Fruit fly (Drosophila melanogaster) whole organism, prepupa: ENCODE data around the gene CG32354.

Source experiments
- CG11294 ChIP-seq: fragments of 200-800 bp; sonication (Bioruptor generic); IDR thresholded peaks from 2 replicates; pipeline ENCODE4 v1.3.6; 2022; ENCODE audit warnings: missing biosample characterization, missing genetic modification characterization
- CG11762 ChIP-seq: fragments of 200-800 bp; sonication (Bioruptor generic); optimal IDR thresholded peaks from 3 replicates; lab custom pipeline; 2016; ENCODE audit warnings: missing biosample characterization, missing genetic modification characterization; ENCODE audit not compliant: insufficient read depth
- CG3032 ChIP-seq: fragments of 200-800 bp; optimal IDR thresholded peaks from 2 replicates; lab custom pipeline; 2019; ENCODE audit warnings: missing biosample characterization, mild to moderate bottlenecking, missing genetic modification characterization, moderate library complexity
- CG6854 ChIP-seq: fragments of 200-800 bp; sonication (Bioruptor generic); optimal IDR thresholded peaks from 2 replicates; lab custom pipeline; 2017; ENCODE audit warnings: missing biosample characterization, mild to moderate bottlenecking, missing genetic modification characterization
- Eip78C ChIP-seq: fragments of 200-800 bp; sonication (Bioruptor generic); peaks from one replicate; lab custom pipeline; 2016; ENCODE audit warnings: missing biosample characterization, missing genetic modification characterization
- Hr39 ChIP-seq: fragments of 200-800 bp; sonication (Bioruptor generic); optimal IDR thresholded peaks from 2 replicates; lab custom pipeline; 2016; ENCODE audit warnings: missing biosample characterization, missing genetic modification characterization
- OdsH ChIP-seq: fragments of 200-800 bp; sonication (Bioruptor generic); optimal IDR thresholded peaks from 3 replicates; lab custom pipeline; 2016; ENCODE audit warnings: missing biosample characterization, missing genetic modification characterization
- acj6 ChIP-seq: fragments of 200-800 bp; sonication (Bioruptor generic); optimal IDR thresholded peaks from 3 replicates; lab custom pipeline; 2016; ENCODE audit warnings: missing biosample characterization, missing genetic modification characterization
- net ChIP-seq: fragments of 200-800 bp; sonication (Bioruptor generic); optimal IDR thresholded peaks from 3 replicates; lab custom pipeline; 2016; ENCODE audit warnings: missing biosample characterization, missing genetic modification characterization
- pdm3 ChIP-seq: fragments of 200-800 bp; sonication (Bioruptor generic); optimal IDR thresholded peaks from 3 replicates; lab custom pipeline; 2016; ENCODE audit warnings: missing biosample characterization, missing genetic modification characterization
- vri ChIP-seq: fragments of 200-800 bp; sonication (Bioruptor generic); optimal IDR thresholded peaks from 3 replicates; lab custom pipeline; 2016; ENCODE audit warnings: missing biosample characterization, mild to moderate bottlenecking, missing genetic modification characterization

DNA sequence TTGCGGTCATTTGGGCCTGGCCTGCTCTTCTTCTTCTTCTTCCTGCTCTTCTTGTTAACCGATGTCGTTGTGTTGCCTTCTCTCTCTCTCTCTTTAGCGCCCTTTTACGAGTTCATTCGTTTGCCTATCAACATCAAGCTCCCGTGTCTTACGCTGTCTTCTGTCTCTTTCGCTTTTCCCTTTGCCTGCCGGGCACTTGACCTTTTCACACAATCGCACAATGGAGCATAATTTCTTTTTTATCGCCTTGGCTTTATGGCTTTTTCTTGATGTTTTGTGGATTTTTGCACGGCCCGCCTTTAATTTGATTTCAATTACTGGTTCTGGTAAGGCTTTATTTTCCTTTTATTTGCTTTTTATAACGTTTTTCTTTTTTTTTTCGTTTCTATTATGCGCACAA lies 644 bp downstream of the CG32354 start:
- no peak for TF ChIP-seq net (GFP tag; lab: Kevin White, UChicago)
- no peak for TF ChIP-seq OdsH (GFP tag; lab: Kevin White, UChicago)
- no peak for TF ChIP-seq Hr39 (GFP tag; lab: Kevin White, UChicago)
- TF ChIP-seq acj6 (GFP tag; lab: Kevin White, UChicago): no peak
- no peak for TF ChIP-seq Eip78C
- no peak for TF ChIP-seq CG3032
- no peak for TF ChIP-seq CG6854 (GFP tag; lab: Kevin White, UChicago)
- TF ChIP-seq CG11294 (GFP tag; lab: Robert Waterston, UW): no peak
- TF ChIP-seq pdm3 (GFP tag; lab: Kevin White, UChicago): no peak
- no peak for TF ChIP-seq CG11762 (GFP tag; lab: Kevin White, UChicago)
- no peak for TF ChIP-seq vri
